Worm (Caenorhabditis elegans) whole organism, L3 larva: ENCODE data around the gene F37B12.1.
A peak's percentile ranks its signal among the peaks of the same experiment; 100 is the strongest.

Experiments
- aly-2 ChIP-seq: fragments of 150-350 bp; optimal IDR thresholded peaks from 2 replicates; lab custom pipeline; 2014; ENCODE audit warnings: missing biosample characterization, missing genetic modification characterization
- ama-1 ChIP-seq: fragments of 150-350 bp; optimal IDR thresholded peaks from 2 replicates; lab custom pipeline; 2018
- elt-2 ChIP-seq: sonication (generic microtip); optimal IDR thresholded peaks from 2 replicates; lab custom pipeline; 2016; ENCODE audit warnings: missing genetic modification reagents, mild to moderate bottlenecking, missing genetic modification characterization, missing compliant biosample characterization
- lin-15B ChIP-seq: fragments of 150-350 bp; optimal IDR thresholded peaks from 2 replicates; lab custom pipeline; 2014; ENCODE audit warnings: missing biosample characterization, missing genetic modification characterization
- pha-4 ChIP-seq: fragments of 150-350 bp; optimal IDR thresholded peaks from 2 replicates; lab custom pipeline; 2014; ENCODE audit warnings: missing biosample characterization, missing genetic modification reagents, missing genetic modification characterization
- ztf-11 ChIP-seq: fragments of 150-350 bp; optimal IDR thresholded peaks from 2 replicates; lab custom pipeline; 2014; ENCODE audit warnings: missing biosample characterization, missing genetic modification characterization

- TF ChIP-seq aly-2 (tag; lab: Kevin White, UChicago) (no peak), ztf-11 (tag; lab: Kevin White, UChicago) (no peak), lin-15B (no peak), pha-4 (tag; lab: Kevin White, UChicago) (peak; percentile 54), elt-2 (tag; lab: Kevin White, UChicago) (no peak), ama-1 (lab: Kevin White, UChicago) (no peak)
These were observed 34.3 kb upstream of the F37B12.1 start for ce11 chrII:9063350-9063749.
